Worm (Caenorhabditis elegans): ENCODE results near the gene C09G4.4.
A peak's percentile ranks its signal among the peaks of the same experiment; 100 is the strongest.

C09G4.4 gene

DNA sequence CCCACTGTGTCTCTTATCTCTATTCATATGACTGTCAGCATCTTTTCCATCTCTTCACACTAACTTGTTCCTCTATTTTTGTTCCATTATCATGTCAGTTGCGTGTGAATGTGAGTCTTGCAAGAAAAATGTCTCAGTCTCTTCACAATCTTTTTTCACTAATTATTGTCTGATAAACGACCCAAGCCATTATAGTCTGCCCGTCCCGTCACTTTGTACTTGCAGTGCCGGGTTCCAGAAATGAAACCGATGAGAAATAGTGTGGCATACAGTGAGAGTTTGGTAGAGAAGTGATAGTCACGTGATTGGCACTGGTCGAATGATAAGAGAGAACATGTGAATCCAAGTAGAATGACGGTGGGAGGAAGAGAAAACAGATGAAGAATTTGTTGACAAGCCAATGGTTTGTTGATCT, 14.8 kb downstream of the C09G4.4 start (continued):
- peak; percentile 81 for TF ChIP-seq B0336.3 (GFP tag; IDR thresholded peaks at IDR 0.05)
- 0 out of 2 replicates have a peak, but pooled peaks have one; percentile 17 for TF ChIP-seq lin-26 (GFP tag; IDR thresholded peaks at IDR 0.05)
- 0 out of 2 replicates have a peak, but pooled peaks have one; percentile 62 for TF ChIP-seq Y79H2A.3 (GFP tag; conservative IDR thresholded peaks at IDR 0.05)
- TF ChIP-seq let-526 (GFP tag; IDR thresholded peaks at IDR 0.05): 0 out of 2 replicates have a peak, but pooled peaks have one; percentile 58
- TF ChIP-seq sdz-38 (tag; optimal IDR thresholded peaks at IDR 0.05): no peak
- TF ChIP-seq nhr-90 (tag; optimal IDR thresholded peaks at IDR 0.05): peak; percentile 88
- no peak for TF ChIP-seq tbx-9 (tag; optimal IDR thresholded peaks at IDR 0.05; ENCODE audit: borderline replicate concordance)
- no peak for TF ChIP-seq Y56A3A.18 (GFP tag; IDR thresholded peaks at IDR 0.05)
- TF ChIP-seq Y67H2A.10 (GFP tag; conservative IDR thresholded peaks at IDR 0.05): no peak
- TF ChIP-seq ztf-6 (GFP tag; IDR thresholded peaks at IDR 0.05): no peak
- TF ChIP-seq let-607 (tag; optimal IDR thresholded peaks at IDR 0.05): peak; percentile 29 to 90
- peak; percentile 67 for TF ChIP-seq K12H6.12 (tag; optimal IDR thresholded peaks at IDR 0.05)
- TF ChIP-seq ztf-26 (tag; optimal IDR thresholded peaks at IDR 0.05): peak; percentile 93
- peak; percentile 86 for TF ChIP-seq madf-10 (tag; optimal IDR thresholded peaks at IDR 0.05)
- TF ChIP-seq ceh-27 (GFP tag; optimal IDR thresholded peaks at IDR 0.05): no peak
- no peak for TF ChIP-seq T26A5.8 (tag; optimal IDR thresholded peaks at IDR 0.05)
- no peak for TF ChIP-seq attf-3 (GFP tag; conservative IDR thresholded peaks at IDR 0.05)
- no peak for TF ChIP-seq nhr-120 (GFP tag; IDR thresholded peaks at IDR 0.05)
- no peak for TF ChIP-seq cebp-1 (GFP tag; IDR thresholded peaks at IDR 0.05)
- TF ChIP-seq cebp-1 (tag; optimal IDR thresholded peaks at IDR 0.05): peak; percentile 84
- no peak for TF ChIP-seq F49E8.2 (tag; optimal IDR thresholded peaks at IDR 0.05; ENCODE audit: insufficient read depth)
- no peak for TF ChIP-seq F23B12.7 (tag; optimal IDR thresholded peaks at IDR 0.05; ENCODE audit: insufficient read depth)
- peak; percentile 87 for TF ChIP-seq tlf-1 (GFP tag; optimal IDR thresholded peaks at IDR 0.05)
- no peak for TF ChIP-seq xnd-1 (tag; optimal IDR thresholded peaks at IDR 0.05)
- peak; percentile 62; the same call in 1 of the 2 replicates for TF ChIP-seq K11D2.4 (GFP tag; IDR thresholded peaks at IDR 0.05)
- peak; percentile 74; the same call in 1 of the 2 replicates for TF ChIP-seq Y53G8AR.9 (GFP tag; conservative IDR thresholded peaks at IDR 0.05)
- TF ChIP-seq mxl-1 (tag; optimal IDR thresholded peaks at IDR 0.05): no peak
- TF ChIP-seq hsf-1 (GFP tag; IDR thresholded peaks at IDR 0.05): peak; percentile 70; the same call in 1 of the 2 replicates
- peak; percentile 98 for TF ChIP-seq atf-7 (tag; optimal IDR thresholded peaks at IDR 0.05)
- TF ChIP-seq aptf-2 (GFP tag; conservative IDR thresholded peaks at IDR 0.05): no peak
- TF ChIP-seq Y95B8A.8 (GFP tag; IDR thresholded peaks at IDR 0.05): 0 out of 2 replicates have a peak, but pooled peaks have one; percentile 16
- TF ChIP-seq F10E7.11 (tag; optimal IDR thresholded peaks at IDR 0.05): no peak
- TF ChIP-seq rpc-1 (optimal IDR thresholded peaks at IDR 0.05): no peak
- TF ChIP-seq rpc-1 (tag; optimal IDR thresholded peaks at IDR 0.05): no peak
- no peak for TF ChIP-seq mel-28 (tag; optimal IDR thresholded peaks at IDR 0.05; ENCODE audit: borderline replicate concordance)
- TF ChIP-seq F57C9.4 (tag; optimal IDR thresholded peaks at IDR 0.05): no peak
- TF ChIP-seq ztf-22 (GFP tag; optimal IDR thresholded peaks at IDR 0.05): peak; percentile 99
- no peak for TF ChIP-seq dpff-1 (tag; optimal IDR thresholded peaks at IDR 0.05)
- no peak for TF ChIP-seq lsl-1 (GFP tag; optimal IDR thresholded peaks at IDR 0.05)
- TF ChIP-seq F37B4.10 (GFP tag; IDR thresholded peaks at IDR 0.05): 0 out of 2 replicates have a peak, but pooled peaks have one; percentile 66
- TF ChIP-seq lsy-27 (tag; optimal IDR thresholded peaks at IDR 0.05; ENCODE audit: borderline replicate concordance, insufficient read depth): no peak
- peak; percentile 99 for TF ChIP-seq nhr-80 (tag; optimal IDR thresholded peaks at IDR 0.05)
- TF ChIP-seq snpc-4 (GFP tag; optimal IDR thresholded peaks at IDR 0.05): no peak
- TF ChIP-seq snpc-4 (tag; optimal IDR thresholded peaks at IDR 0.05): peak in 3 of 4 experiments; percentile 13 to 68 (median 59)
- TF ChIP-seq F39B2.1 (GFP tag; IDR thresholded peaks at IDR 0.05): no peak
- TF ChIP-seq F22D6.2 (tag; optimal IDR thresholded peaks at IDR 0.05): peak; percentile 93
- no peak for TF ChIP-seq zim-3 (tag; optimal IDR thresholded peaks at IDR 0.05)
- TF ChIP-seq madf-8 (GFP tag; conservative IDR thresholded peaks at IDR 0.05): no peak
- no peak for TF ChIP-seq lag-1 (GFP tag; IDR thresholded peaks at IDR 0.05)
